Fruit fly (Drosophila melanogaster): ENCODE data around the gene CG43394.

The CG43394 gene

DNA sequence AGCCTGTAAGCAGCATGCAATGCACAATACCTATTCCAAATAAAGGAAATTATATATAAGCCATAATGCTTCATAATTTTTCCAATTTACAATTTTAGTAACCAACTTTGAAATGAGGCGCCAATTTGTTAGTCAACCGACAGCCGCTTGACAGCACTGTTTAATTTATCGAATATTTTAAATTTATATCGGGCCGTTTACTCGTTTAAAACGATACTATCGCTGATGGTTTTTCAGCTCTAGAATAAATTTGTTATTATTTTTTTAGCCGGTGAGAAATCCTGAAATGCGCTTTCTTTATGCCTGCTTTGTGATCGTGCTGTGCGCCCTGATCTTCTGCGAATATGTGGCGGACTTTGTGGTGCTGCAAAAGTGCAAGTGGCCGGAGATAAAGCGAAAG lies 53.2 kb downstream of the CG43394 start, which contains the start of gene PGAP5 (continued):
- no peak for TF ChIP-seq oc (tag; optimal IDR thresholded peaks at IDR 0.05)
- TF ChIP-seq CG10654 (GFP tag; optimal IDR thresholded peaks at IDR 0.05) = no peak
- peak; percentile 22 for TF ChIP-seq CG2712 (tag; optimal IDR thresholded peaks at IDR 0.05)
- TF ChIP-seq CTCF (GFP tag; optimal IDR thresholded peaks at IDR 0.05) = no peak
- peak; percentile 87 for TF ChIP-seq inv (GFP tag; IDR thresholded peaks at IDR 0.05; ENCODE audit: partially characterized antibody)
- TF ChIP-seq D19B (GFP tag; optimal IDR thresholded peaks at IDR 0.05) = no peak
- peak; percentile 21 for TF ChIP-seq CG7786 (GFP tag; optimal IDR thresholded peaks at IDR 0.05)
- peak; percentile 49 for TF ChIP-seq gro (GFP tag; optimal IDR thresholded peaks at IDR 0.05)
- no peak for TF ChIP-seq H2.0 (GFP tag; IDR thresholded peaks at IDR 0.05)
- TF ChIP-seq CG2199 (GFP tag; IDR thresholded peaks at IDR 0.05) = no peak
- TF ChIP-seq Fer1 (GFP tag; optimal IDR thresholded peaks at IDR 0.05) = peak; percentile 22
- peak; percentile 95 for TF ChIP-seq sna (GFP tag; IDR thresholded peaks at IDR 0.05; ENCODE audit: partially characterized antibody)
- no peak for TF ChIP-seq twi (tag; optimal IDR thresholded peaks at IDR 0.05)
- TF ChIP-seq CG10462 (GFP tag; optimal IDR thresholded peaks at IDR 0.05) = no peak
- TF ChIP-seq CG17568 (GFP tag; optimal IDR thresholded peaks at IDR 0.05) = no peak
- no peak for TF ChIP-seq jumu (GFP tag; optimal IDR thresholded peaks at IDR 0.05)
- peak; percentile 34 for TF ChIP-seq CG16863 (GFP tag; optimal IDR thresholded peaks at IDR 0.05)
- no peak for TF ChIP-seq CG2678 (tag; optimal IDR thresholded peaks at IDR 0.05)
- peak; percentile 94 for TF ChIP-seq CG6791 (GFP tag; IDR thresholded peaks at IDR 0.05; ENCODE audit: partially characterized antibody)
- no peak for TF ChIP-seq rib (GFP tag; IDR thresholded peaks at IDR 0.05)
- peak; percentile 2 for TF ChIP-seq CG4854 (GFP tag; optimal IDR thresholded peaks at IDR 0.05)
- no peak for TF ChIP-seq tgo (GFP tag; IDR thresholded peaks at IDR 0.05)
- TF ChIP-seq lbe (GFP tag; optimal IDR thresholded peaks at IDR 0.05) = peak; percentile 75
- peak; percentile 74; the same call in 2 of the 3 replicates for TF ChIP-seq mld (GFP tag; IDR thresholded peaks at IDR 0.05; ENCODE audit: partially characterized antibody)
- peak; percentile 76; the same call in 2 of the 3 replicates for TF ChIP-seq Dbx (GFP tag; IDR thresholded peaks at IDR 0.05)
- peak; percentile 94 for TF ChIP-seq bbx (GFP tag; IDR thresholded peaks at IDR 0.05; ENCODE audit: partially characterized antibody)
- no peak for TF ChIP-seq cato (GFP tag; optimal IDR thresholded peaks at IDR 0.05; ENCODE audit: borderline replicate concordance)

DNA sequence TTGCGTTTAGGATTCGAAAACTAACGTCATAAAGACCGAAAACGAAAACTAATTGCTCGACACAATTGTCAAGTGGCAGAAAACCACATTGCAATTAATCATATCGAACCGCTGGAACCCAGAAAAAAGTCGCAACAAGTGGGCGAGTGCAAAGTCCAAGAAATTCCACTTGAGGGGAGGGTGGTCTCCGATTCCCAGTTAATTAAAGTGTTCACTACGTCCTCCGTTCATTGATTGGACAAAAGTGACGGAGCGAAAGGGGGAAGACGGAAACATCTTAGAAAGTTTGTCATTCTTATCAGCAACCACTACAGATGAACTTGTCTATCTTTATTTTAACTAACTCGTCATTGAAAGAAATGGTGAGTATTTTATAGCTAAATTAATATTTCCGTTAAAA lies 57.0 kb downstream of the CG43394 start:
- TF ChIP-seq nom (GFP tag; optimal IDR thresholded peaks at IDR 0.05) = peak; percentile 69
- no peak for TF ChIP-seq CG15011 (GFP tag; optimal IDR thresholded peaks at IDR 0.05)

DNA sequence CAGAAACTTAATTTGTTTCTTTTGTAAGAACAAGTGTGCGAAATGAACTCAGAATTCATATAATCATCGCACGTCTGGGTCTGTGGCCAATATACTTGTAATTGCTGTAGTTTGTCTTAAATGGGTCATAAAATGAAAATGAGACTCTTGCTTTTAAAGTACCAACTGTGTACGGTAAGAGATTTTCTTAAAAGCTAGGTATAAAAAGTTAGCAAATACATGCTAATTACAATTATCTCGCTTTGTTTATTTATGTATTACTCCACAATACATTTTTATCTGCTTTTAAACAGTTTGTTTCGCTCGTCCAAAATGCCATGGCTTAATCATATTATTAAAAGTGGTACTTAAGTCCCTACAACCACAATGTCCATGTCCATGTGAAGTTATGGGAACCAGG lies 58.2 kb downstream of the CG43394 start:
- TF ChIP-seq CG14667 (GFP tag; IDR thresholded peaks at IDR 0.05) = no peak
- TF ChIP-seq Med (GFP tag) = peak; percentile 5
- TF ChIP-seq B-H2 (GFP tag; optimal IDR thresholded peaks at IDR 0.05) = peak; percentile 2
- no peak for TF ChIP-seq CG17361 (GFP tag; IDR thresholded peaks at IDR 0.05)
- TF ChIP-seq CG2678 (tag; optimal IDR thresholded peaks at IDR 0.05) = peak; percentile 31
- peak; percentile 56 for TF ChIP-seq CG13894 (tag; optimal IDR thresholded peaks at IDR 0.05)
- TF ChIP-seq bsh (GFP tag; optimal IDR thresholded peaks at IDR 0.05) = no peak
- no peak for TF ChIP-seq CG3726 (GFP tag; IDR thresholded peaks at IDR 0.05)
- TF ChIP-seq ken (GFP tag; IDR thresholded peaks at IDR 0.05) = no peak
- TF ChIP-seq gt (GFP tag; IDR thresholded peaks at IDR 0.05) = no peak
- peak; percentile 6 for TF ChIP-seq exex (tag; optimal IDR thresholded peaks at IDR 0.05)
- TF ChIP-seq CG10321 (GFP tag; IDR thresholded peaks at IDR 0.05) = no peak
- TF ChIP-seq CG13296 (GFP tag; optimal IDR thresholded peaks at IDR 0.05) = peak; percentile 12
- no peak for TF ChIP-seq Lpt (GFP tag; optimal IDR thresholded peaks at IDR 0.05)
- TF ChIP-seq nerfin-2 (GFP tag; IDR thresholded peaks at IDR 0.05; ENCODE audit: partially characterized antibody) = no peak
- no peak for TF ChIP-seq CG2116 (GFP tag; optimal IDR thresholded peaks at IDR 0.05)
- no peak for TF ChIP-seq Dbx (GFP tag; IDR thresholded peaks at IDR 0.05)
- TF ChIP-seq NC2β (GFP tag; optimal IDR thresholded peaks at IDR 0.05) = no peak
- no peak for TF ChIP-seq chn (GFP tag; optimal IDR thresholded peaks at IDR 0.05)
- TF ChIP-seq Pdp1 (GFP tag; optimal IDR thresholded peaks at IDR 0.05) = no peak

Data from whole organism, embryonic.